Worm (Caenorhabditis elegans): ENCODE data around the gene F41E6.12.

F41E6.12 gene

ce11 chrV:8601420-8601819, 27.5 kb downstream of the F41E6.12 start, which contains the start of gene F41E6.8:
F41E6.8 (minus strand) TSS chrV:8601520.
- TF ChIP-seq crh-2 (tag; optimal IDR thresholded peaks at IDR 0.05) (no peak), F13H6.1 (tag; optimal IDR thresholded peaks at IDR 0.05) (no peak), skn-1 (tag; optimal IDR thresholded peaks at IDR 0.05) (no peak), sma-3 (GFP tag; optimal IDR thresholded peaks at IDR 0.05) (no peak), peb-1 (tag; optimal IDR thresholded peaks at IDR 0.05) (no peak), unc-39 (tag; optimal IDR thresholded peaks at IDR 0.05) (no peak), mbf-1 (tag; optimal IDR thresholded peaks at IDR 0.05) (no peak), nhr-21 (tag; optimal IDR thresholded peaks at IDR 0.05) (no peak), elt-1 (tag; optimal IDR thresholded peaks at IDR 0.05) (no peak), nhr-10 (tag; optimal IDR thresholded peaks at IDR 0.05) (no peak), Y55F3AM.14 (GFP tag; optimal IDR thresholded peaks at IDR 0.05) (no peak), fos-1 (tag; optimal IDR thresholded peaks at IDR 0.05) (no peak), lin-13 (GFP tag; optimal IDR thresholded peaks at IDR 0.05) (no peak), elt-3 (tag; optimal IDR thresholded peaks at IDR 0.05) (no peak), alr-1 (tag; optimal IDR thresholded peaks at IDR 0.05) (no peak), ztf-1 (GFP tag; conservative IDR thresholded peaks at IDR 0.05) (no peak), zag-1 (tag; optimal IDR thresholded peaks at IDR 0.05) (no peak), nhr-77 (tag; optimal IDR thresholded peaks at IDR 0.05) (no peak), snpc-4 (tag; optimal IDR thresholded peaks at IDR 0.05) (no peak), egl-27 (tag; optimal IDR thresholded peaks at IDR 0.05) (no peak)

ce11 chrV:8599957-8600356, 29.0 kb downstream of the F41E6.12 start:
- TF ChIP-seq ztf-1 (GFP tag; conservative IDR thresholded peaks at IDR 0.05) (no peak), zag-1 (tag; optimal IDR thresholded peaks at IDR 0.05) (no peak), nhr-6 (tag; optimal IDR thresholded peaks at IDR 0.05) (no peak), R02D3.7 (tag; optimal IDR thresholded peaks at IDR 0.05) (no peak), nhr-10 (tag; optimal IDR thresholded peaks at IDR 0.05) (no peak), dmd-4 (tag; optimal IDR thresholded peaks at IDR 0.05) (no peak), sma-9 (GFP tag; optimal IDR thresholded peaks at IDR 0.05) (no peak), sma-9 (tag; optimal IDR thresholded peaks at IDR 0.05) (no peak)

- TF ChIP-seq F13H6.1 (tag; optimal IDR thresholded peaks at IDR 0.05) (no peak), crh-2 (tag; optimal IDR thresholded peaks at IDR 0.05) (no peak), Y55F3AM.14 (GFP tag; optimal IDR thresholded peaks at IDR 0.05) (no peak), nhr-23 (tag; optimal IDR thresholded peaks at IDR 0.05) (no peak), mdl-1 (tag; optimal IDR thresholded peaks at IDR 0.05) (no peak), nhr-237 (tag; optimal IDR thresholded peaks at IDR 0.05) (no peak), elt-1 (tag; optimal IDR thresholded peaks at IDR 0.05) (no peak), sem-4 (tag; optimal IDR thresholded peaks at IDR 0.05) (no peak), C34F6.9 (tag; optimal IDR thresholded peaks at IDR 0.05) (no peak)
Observed at ce11 chrV:8599192-8599591, 29.7 kb downstream of the F41E6.12 start, which contains the start of gene F41E6.7. F41E6.7 (minus strand) TSS chrV:8599292.

ce11 chrV:8594105-8594964, 34.6 kb downstream of the F41E6.12 start, which contains the start of gene tag-196:
tag-196 (plus strand) TSS chrV:8594914.
- TF ChIP-seq lsy-2 (tag; optimal IDR thresholded peaks at IDR 0.05) (peak in 1 of 2 experiments; percentile 29), crh-2 (tag; optimal IDR thresholded peaks at IDR 0.05) (no peak), ceh-16 (tag; optimal IDR thresholded peaks at IDR 0.05) (no peak), sma-9 (GFP tag; optimal IDR thresholded peaks at IDR 0.05) (peak; percentile 9), sma-9 (tag; optimal IDR thresholded peaks at IDR 0.05) (no peak), nhr-129 (tag; optimal IDR thresholded peaks at IDR 0.05) (peak; percentile 62), F13H6.1 (tag; optimal IDR thresholded peaks at IDR 0.05) (peak; percentile 46)

- TF ChIP-seq ztf-11 (tag; optimal IDR thresholded peaks at IDR 0.05) (no peak), elt-3 (tag; optimal IDR thresholded peaks at IDR 0.05) (no peak), ztf-4 (tag; optimal IDR thresholded peaks at IDR 0.05) (no peak), sma-9 (GFP tag; optimal IDR thresholded peaks at IDR 0.05) (peak; percentile 10), sma-9 (tag; optimal IDR thresholded peaks at IDR 0.05) (no peak), unc-39 (tag; optimal IDR thresholded peaks at IDR 0.05) (no peak)
Observed at ce11 chrV:8592691-8593307, 36.1 kb downstream of the F41E6.12 start.

All from whole organism, L2 larva.